Worm (Caenorhabditis elegans): Measurements from ENCODE around the gene nspb-4.
"Not testable (repeated sequence)": the region's sequence is repeated elsewhere in the genome, so short reads cannot be mapped to it uniquely, and the experiment has no call there.

Gene nspb-4

DNA sequence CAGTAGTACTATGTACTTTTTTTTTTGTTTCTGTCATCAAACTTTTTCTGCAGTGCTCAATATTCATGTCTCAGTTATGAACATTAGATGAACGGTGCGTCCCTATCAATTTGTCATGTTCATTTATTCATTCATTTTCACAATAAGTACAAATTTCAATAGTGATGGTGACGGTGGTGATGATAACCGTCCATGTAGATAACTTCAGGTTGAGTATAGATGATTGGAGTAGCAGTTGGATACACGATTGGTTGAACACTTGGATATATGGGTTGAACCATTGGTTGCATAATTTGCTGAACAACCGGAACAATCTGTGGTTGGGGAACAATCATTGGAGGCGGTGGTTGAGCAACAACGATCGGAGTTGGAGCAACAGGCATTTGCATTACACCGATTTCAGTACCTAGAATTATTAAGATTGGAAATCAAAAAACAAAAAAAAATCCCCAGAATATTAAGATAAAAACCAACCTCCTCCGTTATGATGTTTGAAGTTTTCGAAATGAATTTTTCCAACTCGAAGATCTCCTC is 9.9 kb upstream of the nspb-4 start:
- TF ChIP-seq elt-1 (tag; optimal IDR thresholded peaks at IDR 0.05; ENCODE audit: borderline replicate concordance, insufficient read depth) = no peak
- no peak for TF ChIP-seq drap-1 (GFP tag; optimal IDR thresholded peaks at IDR 0.05)
- TF ChIP-seq flh-1 (GFP tag; optimal IDR thresholded peaks at IDR 0.05) = no peak
- no peak for TF ChIP-seq hlh-1 (tag; optimal IDR thresholded peaks at IDR 0.05)
- no peak for TF ChIP-seq lin-13 (tag; optimal IDR thresholded peaks at IDR 0.05)
- TF ChIP-seq unc-39 (tag; optimal IDR thresholded peaks at IDR 0.05) = no peak
- no peak for TF ChIP-seq nhr-2 (tag; optimal IDR thresholded peaks at IDR 0.05)
- TF ChIP-seq mls-2 (tag; optimal IDR thresholded peaks at IDR 0.05) = no peak
- TF ChIP-seq lsy-2 (tag; optimal IDR thresholded peaks at IDR 0.05) = no peak
- no peak for TF ChIP-seq mab-5 (tag; optimal IDR thresholded peaks at IDR 0.05)
- no peak for TF ChIP-seq nhr-237 (tag; optimal IDR thresholded peaks at IDR 0.05)
- TF ChIP-seq ceh-43 (GFP tag; optimal IDR thresholded peaks at IDR 0.05) = no peak
- no peak for TF ChIP-seq cnd-1 (tag; optimal IDR thresholded peaks at IDR 0.05)
- no peak for TF ChIP-seq ham-2 (GFP tag; optimal IDR thresholded peaks at IDR 0.05)

DNA sequence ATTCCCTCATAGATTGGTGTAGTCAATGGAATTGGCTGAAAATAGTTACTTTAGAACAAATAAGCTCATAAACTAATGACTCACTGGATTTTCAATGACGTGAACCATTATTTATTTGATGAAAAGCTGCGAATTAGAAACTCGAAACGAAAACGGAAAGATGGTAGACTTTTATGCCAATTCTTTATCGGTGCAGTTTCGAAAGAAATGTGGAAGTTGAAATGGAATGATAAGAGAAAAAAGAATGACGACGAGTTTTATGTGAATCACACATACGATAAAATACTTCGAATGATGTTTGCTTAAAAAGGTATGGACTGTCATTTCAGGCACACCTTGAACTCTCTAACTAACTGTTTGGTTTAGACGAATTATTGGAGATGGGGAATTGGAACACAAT is 8.0 kb upstream of the nspb-4 start, which contains the start of the genes lec-11 and irld-7:
Gene lec-11, minus strand, starts transcription at position 126 of the 400 bp plus-strand sequence.
Gene irld-7, plus strand, starts transcription at position 332 of the 400 bp plus-strand sequence.
- TF ChIP-seq lsy-2 (tag; optimal IDR thresholded peaks at IDR 0.05) (no peak), nhr-28 (tag; optimal IDR thresholded peaks at IDR 0.05) (no peak), flh-1 (GFP tag; optimal IDR thresholded peaks at IDR 0.05) (no peak), nhr-76 (tag; optimal IDR thresholded peaks at IDR 0.05) (no peak), elt-3 (tag; optimal IDR thresholded peaks at IDR 0.05) (no peak), nhr-12 (tag; optimal IDR thresholded peaks at IDR 0.05) (no peak), bed-3 (GFP tag; optimal IDR thresholded peaks at IDR 0.05) (no peak), hlh-1 (tag; optimal IDR thresholded peaks at IDR 0.05) (no peak), blmp-1 (tag; optimal IDR thresholded peaks at IDR 0.05) (no peak), snpc-4 (tag; optimal IDR thresholded peaks at IDR 0.05) (no peak), lin-13 (tag; optimal IDR thresholded peaks at IDR 0.05) (no peak), ham-2 (GFP tag; optimal IDR thresholded peaks at IDR 0.05) (no peak), mab-5 (tag; optimal IDR thresholded peaks at IDR 0.05) (no peak), mep-1 (tag; optimal IDR thresholded peaks at IDR 0.05) (no peak), lin-32 (GFP tag; optimal IDR thresholded peaks at IDR 0.05) (no peak), nhr-237 (tag; optimal IDR thresholded peaks at IDR 0.05) (no peak), sptf-1 (tag; optimal IDR thresholded peaks at IDR 0.05) (no peak)

DNA sequence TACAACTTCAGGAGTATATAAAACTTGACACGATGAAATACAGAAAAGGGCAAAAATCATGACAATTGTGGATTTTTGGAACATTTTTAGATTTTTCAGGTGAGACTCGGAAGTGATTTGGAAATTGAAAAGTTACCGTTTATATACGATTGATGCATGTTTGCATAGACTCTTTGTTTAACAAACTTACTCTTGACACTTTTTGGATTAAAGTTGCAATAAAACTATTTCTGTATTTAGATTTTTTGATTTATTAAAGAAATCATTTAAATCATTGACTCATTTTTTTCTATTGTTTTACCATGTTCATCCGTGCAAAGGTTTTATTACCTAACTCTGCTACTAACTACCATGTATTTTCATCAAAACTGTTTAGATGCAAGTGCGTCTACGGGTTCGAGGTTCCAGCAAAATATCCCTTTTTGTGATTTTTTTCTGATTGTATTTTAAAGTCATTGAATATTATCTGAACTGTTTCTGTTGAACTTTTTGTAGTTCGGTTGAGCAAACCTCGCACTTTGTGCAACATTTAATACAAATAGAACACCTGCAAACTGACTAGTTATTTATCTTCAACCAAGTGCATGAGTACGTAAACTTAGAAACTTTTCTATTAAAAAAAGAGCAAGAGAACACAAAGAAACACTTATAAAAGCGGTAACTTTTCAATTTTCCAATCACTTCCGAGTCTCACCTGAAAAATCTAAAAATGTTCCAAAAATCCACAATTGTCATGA is 6.8 kb upstream of the nspb-4 start, which contains the start of the genes nspb-1 and nspb-2:
Gene nspb-1, minus strand, starts transcription at position 101 of the 737 bp plus-strand sequence.
Gene nspb-2, plus strand, starts transcription at position 687 of the 737 bp plus-strand sequence.
- TF ChIP-seq ham-2 (GFP tag; optimal IDR thresholded peaks at IDR 0.05); blmp-1 (tag; optimal IDR thresholded peaks at IDR 0.05); nhr-12 (tag; optimal IDR thresholded peaks at IDR 0.05): not testable (repeated sequence)

DNA sequence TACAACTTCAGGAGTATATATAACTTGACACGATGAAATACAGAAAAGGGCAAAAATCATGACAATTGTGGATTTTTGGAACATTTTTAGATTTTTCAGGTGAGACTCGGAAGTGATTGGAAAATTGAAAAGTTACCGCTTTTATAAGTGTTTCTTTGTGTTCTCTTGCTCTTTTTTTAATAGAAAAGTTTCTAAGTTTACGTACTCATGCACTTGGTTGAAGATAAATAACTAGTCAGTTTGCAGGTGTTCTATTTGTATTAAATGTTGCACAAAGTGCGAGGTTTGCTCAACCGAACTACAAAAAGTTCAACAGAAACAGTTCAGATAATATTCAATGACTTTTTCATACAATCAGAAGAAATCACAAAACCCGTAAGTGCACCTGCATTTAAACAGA is 3.1 kb upstream of the nspb-4 start, which contains the start of gene nspb-3:
Gene nspb-3, minus strand, starts transcription at position 101 of the 400 bp plus-strand sequence.
- not testable (repeated sequence) for TF ChIP-seq ceh-43 (GFP tag; optimal IDR thresholded peaks at IDR 0.05); unc-39 (tag; optimal IDR thresholded peaks at IDR 0.05); flh-1 (GFP tag; optimal IDR thresholded peaks at IDR 0.05)

DNA sequence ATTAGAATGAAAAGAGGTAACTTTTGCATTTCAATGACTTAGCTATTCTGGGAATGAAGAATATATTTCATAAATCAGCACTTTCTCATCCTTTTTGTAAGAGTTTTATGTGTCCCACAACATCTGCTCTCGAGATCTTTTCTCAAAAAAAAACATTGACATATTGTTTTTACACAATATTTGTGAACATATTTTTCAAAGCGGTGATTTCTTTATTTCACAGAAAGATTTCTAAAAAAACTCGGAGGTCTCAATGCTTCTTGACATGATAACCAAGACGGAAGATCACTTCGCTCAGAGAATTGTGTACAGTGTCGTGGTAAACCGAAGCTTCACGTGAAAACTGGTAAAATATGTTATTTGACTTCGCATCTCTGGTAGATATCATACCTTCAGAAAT is 2.1 kb upstream of the nspb-4 start, which contains the start of gene F38A5.22:
Gene F38A5.22, minus strand, starts transcription at position 29 of the 400 bp plus-strand sequence.
- TF ChIP-seq nhr-76 (tag; optimal IDR thresholded peaks at IDR 0.05) (no peak), sptf-1 (tag; optimal IDR thresholded peaks at IDR 0.05) (no peak), zip-8 (tag; optimal IDR thresholded peaks at IDR 0.05) (no peak), blmp-1 (tag; optimal IDR thresholded peaks at IDR 0.05) (no peak), elt-1 (tag; optimal IDR thresholded peaks at IDR 0.05; ENCODE audit: borderline replicate concordance, insufficient read depth) (no peak), hlh-1 (tag; optimal IDR thresholded peaks at IDR 0.05) (no peak), nhr-2 (tag; optimal IDR thresholded peaks at IDR 0.05) (no peak), M03D4.4 (tag; optimal IDR thresholded peaks at IDR 0.05) (no peak), drap-1 (GFP tag; optimal IDR thresholded peaks at IDR 0.05) (no peak), cnd-1 (tag; optimal IDR thresholded peaks at IDR 0.05) (no peak), mep-1 (tag; optimal IDR thresholded peaks at IDR 0.05) (no peak), snpc-4 (tag; optimal IDR thresholded peaks at IDR 0.05) (no peak), lin-32 (GFP tag; optimal IDR thresholded peaks at IDR 0.05) (no peak), mab-5 (tag; optimal IDR thresholded peaks at IDR 0.05) (no peak)

Data from whole organism, mixed stage, embryonic.